Worm (Caenorhabditis elegans) whole organism, midembryonic: ENCODE measurements around the gene M03E7.1.

Experiments used
- T22C8.4 ChIP-seq: fragments of 200-800 bp; sonication (Bioruptor generic); IDR thresholded peaks from 2 replicates; pipeline ENCODE4 v1.3.6; 2022; ENCODE audit warnings: missing genetic modification characterization, missing compliant biosample characterization
- med-1 ChIP-seq: sonication (generic microtip); optimal IDR thresholded peaks from 2 replicates; lab custom pipeline; 2017; ENCODE audit warnings: missing genetic modification characterization, mild to moderate bottlenecking, missing compliant biosample characterization, antibody characterized with exemption, missing genetic modification reagents; ENCODE audit not compliant: insufficient read depth
- ref-1 ChIP-seq: fragments of 200-800 bp; sonication (Bioruptor generic); conservative IDR thresholded peaks from 2 replicates; pipeline ENCODE4 v1.3.6; 2022; ENCODE audit warnings: missing genetic modification reagents, missing genetic modification characterization, missing compliant biosample characterization
- ztf-23 ChIP-seq: fragments of 200-800 bp; sonication (Bioruptor generic); IDR thresholded peaks from 2 replicates; pipeline ENCODE4 v1.3.6; 2022; ENCODE audit warnings: missing genetic modification reagents, missing genetic modification characterization, missing compliant biosample characterization
- ztf-29 ChIP-seq: fragments of 200-800 bp; sonication (Bioruptor generic); IDR thresholded peaks from 2 replicates; pipeline ENCODE4 v1.3.6; 2022; ENCODE audit warnings: missing genetic modification reagents, missing genetic modification characterization, missing compliant biosample characterization

- no peak for TF ChIP-seq ztf-23 (GFP tag; lab: Robert Waterston, UW)
- TF ChIP-seq T22C8.4: no peak
- no peak for TF ChIP-seq ref-1 (GFP tag; lab: Robert Waterston, UW)
- TF ChIP-seq med-1: no peak
- TF ChIP-seq ztf-29 (GFP tag; lab: Robert Waterston, UW): no peak
Observed at ce11 chrV:5576008-5576407, 45.5 kb upstream of the M03E7.1 start.
